Fruit fly (Drosophila melanogaster) whole organism, pupa: ENCODE measurements around the gene mRpS7.
A peak's percentile ranks its signal among the peaks of the same experiment; 100 is the strongest.

Experiments
- CG12605 ChIP-seq: fragments of 200-800 bp; sonication (Bioruptor generic); IDR thresholded peaks from 2 replicates; pipeline ENCODE4 v1.3.6; 2022; ENCODE audit warnings: missing biosample characterization, missing genetic modification characterization
- CG17806 ChIP-seq: fragments of 200-800 bp; sonication (Bioruptor generic); optimal IDR thresholded peaks from 2 replicates; lab custom pipeline; 2018; ENCODE audit warnings: missing biosample characterization, mild to moderate bottlenecking, missing genetic modification characterization, moderate library complexity
- Ets98B ChIP-seq: fragments of 200-800 bp; sonication (Bioruptor generic); IDR thresholded peaks from 2 replicates; pipeline ENCODE4 v1.3.6; 2022; ENCODE audit warnings: missing biosample characterization, missing genetic modification characterization
- Pif1A ChIP-seq: fragments of 200-800 bp; sonication (Bioruptor generic); optimal IDR thresholded peaks from 3 replicates; lab custom pipeline; 2016; ENCODE audit warnings: missing biosample characterization, missing genetic modification characterization

DNA sequence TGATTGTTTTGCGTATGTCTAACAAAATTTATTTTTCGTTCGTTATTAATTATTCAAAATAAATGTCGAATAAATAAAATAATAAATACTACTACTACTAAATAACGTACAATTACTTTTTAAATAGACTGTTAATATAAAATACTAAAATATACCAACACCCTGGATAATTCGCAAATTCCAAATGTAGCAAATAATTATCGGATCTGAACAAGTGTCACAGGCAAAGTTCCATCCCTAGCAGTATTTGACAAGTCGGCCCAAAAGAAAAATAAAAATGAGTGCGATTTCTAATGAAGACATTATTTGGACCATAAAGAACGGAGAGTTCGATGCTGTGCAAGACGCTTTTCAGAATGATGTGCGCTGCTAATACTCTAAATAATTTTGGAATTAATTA lies 45.1 kb upstream of the mRpS7 start, which contains the start of gene CG31715:
- TF ChIP-seq CG17806 (peak; percentile 7), Pif1A (GFP tag; lab: Kevin White, UChicago) (no peak), CG12605 (no peak), Ets98B (GFP tag; lab: Robert Waterston, UW) (no peak)
